Worm (Caenorhabditis elegans) whole organism, late embryonic: ENCODE measurements around the gene snrp-3.

Experiments used
- ama-1 ChIP-seq: fragments of 150-350 bp; optimal IDR thresholded peaks from 2 replicates; lab custom pipeline; 2014
- rnt-1 ChIP-seq: sonication (generic microtip); optimal IDR thresholded peaks from 2 replicates; lab custom pipeline; 2016; ENCODE audit warnings: missing genetic modification characterization, missing compliant biosample characterization

- no peak for TF ChIP-seq rnt-1 (tag; lab: Kevin White, UChicago)
- TF ChIP-seq ama-1: no peak
These were observed 37.3 kb upstream of the snrp-3 start for ce11 chrIV:8724907-8725306.
